Worm (Caenorhabditis elegans): ENCODE results near the gene K04F1.8.

The K04F1.8 gene

DNA sequence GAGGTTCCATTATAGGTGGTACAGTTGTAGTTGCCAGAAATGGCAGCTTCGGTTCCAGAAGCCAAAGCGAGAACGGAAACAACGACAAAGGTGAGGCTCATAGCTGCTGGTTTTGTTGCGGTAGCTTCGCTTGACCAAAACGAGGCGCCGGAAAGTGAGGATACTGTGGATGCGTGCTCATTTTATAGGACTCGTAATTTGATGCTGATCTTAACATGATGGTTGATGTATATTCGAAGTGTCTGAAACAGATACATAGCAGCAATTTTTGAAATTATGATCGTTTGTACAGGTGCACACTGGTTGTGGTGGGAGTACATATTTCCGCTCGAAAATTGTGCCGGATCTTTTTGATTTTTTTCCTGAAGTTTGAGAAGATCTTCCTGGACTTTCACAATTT, 35.9 kb upstream of the K04F1.8 start, which contains the start of gene Y46H3D.8:
TSS of gene Y46H3D.8 (minus strand) at position 101 of the 400 bp plus-strand sequence.
- TF ChIP-seq mab-5 (tag; optimal IDR thresholded peaks at IDR 0.05) (no peak), hlh-1 (tag; optimal IDR thresholded peaks at IDR 0.05) (no peak), nhr-28 (tag; optimal IDR thresholded peaks at IDR 0.05) (no peak), lsy-2 (tag; optimal IDR thresholded peaks at IDR 0.05) (no peak), unc-120 (tag; optimal IDR thresholded peaks at IDR 0.05; ENCODE audit: poor library complexity, severe bottlenecking) (no peak), pha-4 (tag; optimal IDR thresholded peaks at IDR 0.05) (no peak), elt-3 (tag; optimal IDR thresholded peaks at IDR 0.05) (no peak), ces-1 (GFP tag; optimal IDR thresholded peaks at IDR 0.05) (no peak), ztf-11 (tag; optimal IDR thresholded peaks at IDR 0.05) (no peak), unc-39 (tag; optimal IDR thresholded peaks at IDR 0.05) (no peak), flh-1 (GFP tag; optimal IDR thresholded peaks at IDR 0.05) (no peak), cnd-1 (tag; optimal IDR thresholded peaks at IDR 0.05) (no peak), zip-8 (tag; optimal IDR thresholded peaks at IDR 0.05) (no peak), unc-62 (GFP tag; optimal IDR thresholded peaks at IDR 0.05) (no peak), nhr-237 (tag; optimal IDR thresholded peaks at IDR 0.05) (no peak), ceh-39 (tag; optimal IDR thresholded peaks at IDR 0.05) (no peak), nhr-76 (tag; optimal IDR thresholded peaks at IDR 0.05) (no peak), ham-2 (GFP tag; optimal IDR thresholded peaks at IDR 0.05) (no peak), sptf-1 (tag; optimal IDR thresholded peaks at IDR 0.05) (no peak), bed-3 (GFP tag; optimal IDR thresholded peaks at IDR 0.05) (no peak)

DNA sequence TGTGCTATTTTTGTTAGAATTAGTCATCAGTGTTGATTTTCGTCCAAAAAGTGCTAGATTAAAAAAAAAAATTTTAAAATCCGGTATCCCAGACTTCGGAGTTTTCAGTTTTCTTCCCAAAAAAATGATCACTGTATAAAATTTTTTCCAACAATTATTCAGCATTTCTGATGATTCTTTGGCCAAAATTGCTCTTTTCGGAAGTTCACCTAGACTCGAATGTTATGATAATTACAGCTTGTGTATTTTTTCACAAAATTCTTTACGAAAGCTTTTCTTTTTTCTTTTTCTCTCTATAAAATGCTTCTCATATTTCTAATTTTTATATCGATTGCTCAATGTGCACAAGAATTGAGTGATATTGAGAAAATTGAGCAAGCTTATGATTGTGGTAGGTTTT, 35.3 kb upstream of the K04F1.8 start, which contains the start of gene irld-17:
TSS of gene irld-17 (plus strand) at position 301 of the 400 bp plus-strand sequence.
- no peak for TF ChIP-seq nhr-2 (tag; optimal IDR thresholded peaks at IDR 0.05)
- no peak for TF ChIP-seq unc-120 (tag; optimal IDR thresholded peaks at IDR 0.05; ENCODE audit: poor library complexity, severe bottlenecking)
- no peak for TF ChIP-seq M03D4.4 (tag; optimal IDR thresholded peaks at IDR 0.05)
- TF ChIP-seq mab-5 (tag; optimal IDR thresholded peaks at IDR 0.05) = no peak
- TF ChIP-seq zip-8 (tag; optimal IDR thresholded peaks at IDR 0.05) = no peak
- no peak for TF ChIP-seq ham-2 (GFP tag; optimal IDR thresholded peaks at IDR 0.05)
- TF ChIP-seq mep-1 (tag; optimal IDR thresholded peaks at IDR 0.05) = no peak
- no peak for TF ChIP-seq drap-1 (GFP tag; optimal IDR thresholded peaks at IDR 0.05)
- no peak for TF ChIP-seq sem-2 (GFP tag; optimal IDR thresholded peaks at IDR 0.05)
- TF ChIP-seq nhr-237 (tag; optimal IDR thresholded peaks at IDR 0.05) = no peak

DNA sequence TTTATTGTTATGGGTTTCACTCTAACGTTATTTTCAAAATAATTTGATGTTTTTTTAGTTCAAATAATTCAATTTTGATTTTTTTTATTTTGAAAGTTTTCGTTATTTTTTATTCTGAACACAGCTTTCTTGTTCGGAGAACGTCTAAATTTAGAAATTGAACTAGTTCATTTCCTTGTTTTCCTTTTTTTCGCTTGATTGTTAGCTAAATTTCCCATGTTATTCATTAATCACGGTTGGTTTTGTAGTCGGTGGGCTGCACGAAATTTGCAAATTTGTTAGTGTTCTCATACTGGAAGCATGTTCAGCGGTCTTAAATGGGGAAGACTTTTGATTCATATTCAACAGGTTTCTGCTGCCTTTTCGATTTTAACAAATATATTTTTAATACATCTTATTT, 31.1 kb upstream of the K04F1.8 start, which contains the start of gene str-222:
TSS of gene str-222 (plus strand) at position 301 of the 400 bp plus-strand sequence.
- no peak for TF ChIP-seq ztf-11 (tag; optimal IDR thresholded peaks at IDR 0.05)
- no peak for TF ChIP-seq nhr-12 (tag; optimal IDR thresholded peaks at IDR 0.05)
- no peak for TF ChIP-seq bed-3 (GFP tag; optimal IDR thresholded peaks at IDR 0.05)
- no peak for TF ChIP-seq tbx-8 (GFP tag; optimal IDR thresholded peaks at IDR 0.05)
- TF ChIP-seq zip-8 (tag; optimal IDR thresholded peaks at IDR 0.05) = no peak
- no peak for TF ChIP-seq nhr-237 (tag; optimal IDR thresholded peaks at IDR 0.05)
- TF ChIP-seq mls-2 (tag; optimal IDR thresholded peaks at IDR 0.05) = no peak
- TF ChIP-seq ham-2 (GFP tag; optimal IDR thresholded peaks at IDR 0.05) = no peak
- no peak for TF ChIP-seq ceh-83 (GFP tag; optimal IDR thresholded peaks at IDR 0.05)
- TF ChIP-seq flh-1 (GFP tag; optimal IDR thresholded peaks at IDR 0.05) = no peak
- TF ChIP-seq sptf-1 (tag; optimal IDR thresholded peaks at IDR 0.05) = no peak
- TF ChIP-seq nhr-2 (tag; optimal IDR thresholded peaks at IDR 0.05) = no peak
- no peak for TF ChIP-seq mep-1 (tag; optimal IDR thresholded peaks at IDR 0.05)

DNA sequence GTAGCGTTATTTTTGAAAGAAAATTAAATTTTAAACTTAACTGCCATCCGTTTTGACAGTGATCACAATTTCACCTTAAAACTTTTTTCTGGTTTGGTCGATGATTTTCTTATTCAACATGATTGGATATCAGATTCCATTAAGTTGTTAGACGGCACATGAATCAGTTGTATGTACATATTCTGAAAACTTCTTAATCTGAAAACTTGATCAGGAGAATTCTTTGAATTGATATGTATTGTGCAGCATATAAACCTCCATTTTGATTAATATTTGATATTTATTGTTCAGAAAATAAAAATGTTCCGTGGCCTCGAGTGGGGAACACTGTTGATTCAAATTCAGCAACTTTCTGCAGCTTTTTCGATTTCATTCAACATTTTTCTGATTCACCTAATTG, 27.0 kb upstream of the K04F1.8 start, which contains the start of gene str-221:
TSS of gene str-221 (plus strand) at position 301 of the 400 bp plus-strand sequence.
- no peak for TF ChIP-seq mab-5 (tag; optimal IDR thresholded peaks at IDR 0.05)
- TF ChIP-seq tbx-8 (GFP tag; optimal IDR thresholded peaks at IDR 0.05) = no peak
- TF ChIP-seq unc-120 (tag; optimal IDR thresholded peaks at IDR 0.05; ENCODE audit: poor library complexity, severe bottlenecking) = no peak
- no peak for TF ChIP-seq ztf-11 (tag; optimal IDR thresholded peaks at IDR 0.05)
- no peak for TF ChIP-seq ham-2 (GFP tag; optimal IDR thresholded peaks at IDR 0.05)

DNA sequence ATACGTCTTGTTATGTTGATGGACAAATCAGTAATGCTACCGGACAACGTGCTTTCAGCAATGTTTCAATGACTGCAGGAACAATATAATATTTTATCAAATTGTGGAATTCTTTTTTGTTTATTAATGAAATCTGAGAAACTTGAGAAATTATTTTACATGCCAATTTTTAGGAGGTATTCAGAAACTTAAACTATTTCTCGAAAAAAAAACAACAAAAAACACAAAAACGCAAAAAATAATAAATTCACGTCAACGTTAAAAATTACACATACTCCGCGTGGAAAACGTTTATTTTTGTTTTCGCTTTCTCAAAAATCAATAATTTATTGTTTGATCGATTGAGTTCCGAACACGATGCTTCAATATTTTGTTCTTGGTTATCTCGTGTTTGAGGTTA, 24.8 kb upstream of the K04F1.8 start, which contains the start of gene Y46H3D.1:
TSS of gene Y46H3D.1 (plus strand) at position 301 of the 400 bp plus-strand sequence.
- TF ChIP-seq unc-62 (GFP tag; optimal IDR thresholded peaks at IDR 0.05) = no peak
- TF ChIP-seq nhr-28 (tag; optimal IDR thresholded peaks at IDR 0.05) = no peak
- no peak for TF ChIP-seq tbx-8 (GFP tag; optimal IDR thresholded peaks at IDR 0.05)
- TF ChIP-seq lin-32 (GFP tag; optimal IDR thresholded peaks at IDR 0.05) = no peak
- TF ChIP-seq nhr-237 (tag; optimal IDR thresholded peaks at IDR 0.05) = no peak
- no peak for TF ChIP-seq blmp-1 (tag; optimal IDR thresholded peaks at IDR 0.05)
- TF ChIP-seq ceh-43 (GFP tag; optimal IDR thresholded peaks at IDR 0.05) = no peak
- no peak for TF ChIP-seq mep-1 (tag; optimal IDR thresholded peaks at IDR 0.05)
- no peak for TF ChIP-seq drap-1 (GFP tag; optimal IDR thresholded peaks at IDR 0.05)
- no peak for TF ChIP-seq nhr-12 (tag; optimal IDR thresholded peaks at IDR 0.05)
- no peak for TF ChIP-seq ceh-83 (GFP tag; optimal IDR thresholded peaks at IDR 0.05)
- no peak for TF ChIP-seq pha-4 (tag; optimal IDR thresholded peaks at IDR 0.05)
- no peak for TF ChIP-seq M03D4.4 (tag; optimal IDR thresholded peaks at IDR 0.05)
- no peak for TF ChIP-seq flh-1 (GFP tag; optimal IDR thresholded peaks at IDR 0.05)
- no peak for TF ChIP-seq sptf-1 (tag; optimal IDR thresholded peaks at IDR 0.05)

All from whole organism, mixed stage, embryonic.